ENCODE assay signal across 1 worm cellular context in the genomic region with DNA sequence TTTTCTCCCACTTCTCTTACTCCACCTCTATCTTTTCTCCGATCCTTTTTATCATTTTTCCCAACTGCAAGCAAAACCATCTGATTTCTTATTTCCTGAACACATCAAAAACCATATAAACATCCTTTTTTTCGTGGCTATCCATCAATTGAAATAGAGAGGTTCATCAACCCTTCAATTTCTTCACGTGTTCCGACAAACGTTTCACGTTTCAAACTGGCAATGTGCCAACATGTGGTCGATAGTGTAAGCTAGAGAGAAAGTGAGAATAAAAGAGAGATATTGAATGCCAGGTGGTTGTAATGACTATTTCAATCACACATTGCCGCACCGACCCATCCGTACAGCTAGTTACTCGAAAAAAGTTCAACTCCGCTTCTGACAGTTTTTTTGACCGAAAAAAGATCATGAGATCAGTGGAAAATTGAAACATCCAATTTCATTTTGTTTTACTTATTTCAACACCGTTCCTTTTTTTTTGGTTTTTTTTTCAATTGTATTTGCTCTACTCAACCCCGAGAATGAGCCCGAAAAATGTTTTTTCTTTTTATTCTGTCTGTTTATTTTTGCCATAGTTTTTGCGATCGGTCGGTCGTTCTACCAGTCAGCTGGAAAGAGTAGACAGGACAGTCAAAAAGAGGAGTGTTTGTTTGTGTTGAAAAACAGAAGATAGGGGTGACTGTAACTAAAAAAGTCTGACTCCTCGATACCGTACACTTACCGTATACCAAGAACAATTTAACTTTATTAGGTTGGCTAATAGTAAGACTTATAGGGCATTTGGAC.
TF ChIP-seq lines count a peak whose summit lies in the region.

No protein-coding gene starts in this region.

TF ChIP-seq in whole organism, L1 larva, 84 proteins besides CTCF, POLR2A, EP300 and RAD21 (continued from another document):
- no peak for TF ChIP-seq alr-1 (tag; optimal IDR thresholded peaks at IDR 0.05; lab: Kevin White, UChicago; ENCODE audit: borderline replicate concordance)
- TF ChIP-seq sup-37 (GFP tag; optimal IDR thresholded peaks at IDR 0.05; lab: Kevin White, UChicago): peak; percentile 13
- TF ChIP-seq dpl-1 (GFP tag; optimal IDR thresholded peaks at IDR 0.05; lab: Kevin White, UChicago): no peak
- TF ChIP-seq nhr-28 (tag; optimal IDR thresholded peaks at IDR 0.05; lab: Kevin White, UChicago): no peak
- TF ChIP-seq pax-3 (tag; optimal IDR thresholded peaks at IDR 0.05; lab: Kevin White, UChicago): no peak
- TF ChIP-seq nhr-71 (tag; optimal IDR thresholded peaks at IDR 0.05; lab: Kevin White, UChicago): peak; percentile 60
- no peak for TF ChIP-seq hlh-17 (GFP tag; optimal IDR thresholded peaks at IDR 0.05; lab: Kevin White, UChicago; ENCODE audit: borderline replicate concordance)
- no peak for TF ChIP-seq ztf-11 (tag; optimal IDR thresholded peaks at IDR 0.05; lab: Kevin White, UChicago)
- TF ChIP-seq swsn-7 (tag; optimal IDR thresholded peaks at IDR 0.05; lab: Kevin White, UChicago): no peak
- TF ChIP-seq sptf-1 (tag; optimal IDR thresholded peaks at IDR 0.05; lab: Kevin White, UChicago): no peak
- TF ChIP-seq ceh-63 (GFP tag; optimal IDR thresholded peaks at IDR 0.05; lab: Kevin White, UChicago): no peak
- no peak for TF ChIP-seq lin-15B (tag; optimal IDR thresholded peaks at IDR 0.05; lab: Kevin White, UChicago)
- TF ChIP-seq nhr-90 (tag; optimal IDR thresholded peaks at IDR 0.05; lab: Kevin White, UChicago; ENCODE audit: poor library complexity): no peak
- no peak for TF ChIP-seq fkh-10 (GFP tag; optimal IDR thresholded peaks at IDR 0.05; lab: Kevin White, UChicago)
- TF ChIP-seq tbx-2 (tag; optimal IDR thresholded peaks at IDR 0.05; lab: Kevin White, UChicago): peak; percentile 8
- TF ChIP-seq nhr-85 (tag; lab: Kevin White, UChicago): no peak
- TF ChIP-seq ztf-4 (tag; optimal IDR thresholded peaks at IDR 0.05; lab: Kevin White, UChicago): peak; percentile 7
- TF ChIP-seq nhr-20 (tag; optimal IDR thresholded peaks at IDR 0.05; lab: Kevin White, UChicago): peak; percentile 36
- no peak for TF ChIP-seq skn-1 (tag; optimal IDR thresholded peaks at IDR 0.05; lab: Kevin White, UChicago)
- no peak for TF ChIP-seq ceh-8 (GFP tag; optimal IDR thresholded peaks at IDR 0.05; lab: Kevin White, UChicago)
- no peak for TF ChIP-seq fos-1 (tag; optimal IDR thresholded peaks at IDR 0.05; lab: Kevin White, UChicago)
- no peak for TF ChIP-seq nhr-12 (tag; optimal IDR thresholded peaks at IDR 0.05; lab: Kevin White, UChicago)
- TF ChIP-seq nhr-19 (GFP tag; conservative IDR thresholded peaks at IDR 0.05; lab: Robert Waterston, UW): no peak
- no peak for TF ChIP-seq efl-3 (GFP tag; optimal IDR thresholded peaks at IDR 0.05; lab: Kevin White, UChicago)
- TF ChIP-seq ces-1 (GFP tag; optimal IDR thresholded peaks at IDR 0.05; lab: Kevin White, UChicago): no peak
- TF ChIP-seq unc-30 (tag; optimal IDR thresholded peaks at IDR 0.05; lab: Kevin White, UChicago): no peak
- no peak for TF ChIP-seq nhr-47 (tag; optimal IDR thresholded peaks at IDR 0.05; lab: Kevin White, UChicago)
- TF ChIP-seq snu-23 (GFP tag; optimal IDR thresholded peaks at IDR 0.05; lab: Kevin White, UChicago): peak; percentile 43
- TF ChIP-seq fkh-4 (tag; optimal IDR thresholded peaks at IDR 0.05; lab: Kevin White, UChicago; ENCODE audit: borderline replicate concordance): no peak
- no peak for TF ChIP-seq unc-98 (GFP tag; IDR thresholded peaks at IDR 0.05; lab: Robert Waterston, UW)
- no peak for TF ChIP-seq egl-13 (tag; optimal IDR thresholded peaks at IDR 0.05; lab: Kevin White, UChicago)
- TF ChIP-seq F16B12.6 (tag; optimal IDR thresholded peaks at IDR 0.05; lab: Kevin White, UChicago): no peak
- TF ChIP-seq nhr-77 (tag; optimal IDR thresholded peaks at IDR 0.05; lab: Kevin White, UChicago): no peak
- TF ChIP-seq ama-1 (optimal IDR thresholded peaks at IDR 0.05; lab: Kevin White, UChicago): no peak
- peak in 1 of 2 experiments; percentile 52 for TF ChIP-seq lsy-2 (tag; optimal IDR thresholded peaks at IDR 0.05; lab: Kevin White, UChicago)
